Worm (Caenorhabditis elegans) whole organism, young adult: Measurements from ENCODE around the gene fipr-21.

Source experiments
- B0261.1 ChIP-seq: sonication (generic microtip); optimal IDR thresholded peaks from 2 replicates; lab custom pipeline; 2016; ENCODE audit warnings: mild to moderate bottlenecking, missing genetic modification characterization, moderate library complexity, missing compliant biosample characterization
- B0336.3 ChIP-seq: fragments of 200-800 bp; sonication (Bioruptor generic); IDR thresholded peaks from 2 replicates; pipeline ENCODE4 v1.3.6; 2022; ENCODE audit warnings: missing genetic modification characterization, missing compliant biosample characterization
- F33H1.4 ChIP-seq: fragments of 200-800 bp; sonication (Bioruptor generic); IDR thresholded peaks from 2 replicates; pipeline ENCODE4 v1.3.6; 2022; ENCODE audit warnings: missing genetic modification reagents, missing genetic modification characterization, missing compliant biosample characterization
- F37B4.10 ChIP-seq: fragments of 200-800 bp; sonication (Bioruptor generic); IDR thresholded peaks from 2 replicates; pipeline ENCODE4 v1.3.6; 2022; ENCODE audit warnings: missing genetic modification characterization, missing compliant biosample characterization
- F52B5.7 ChIP-seq: sonication (generic microtip); optimal IDR thresholded peaks from 2 replicates; lab custom pipeline; 2016; ENCODE audit warnings: mild to moderate bottlenecking, missing genetic modification characterization, missing compliant biosample characterization
- F57C9.4 ChIP-seq: sonication (generic microtip); optimal IDR thresholded peaks from 2 replicates; lab custom pipeline; 2017; ENCODE audit warnings: mild to moderate bottlenecking, missing genetic modification characterization, missing compliant biosample characterization
- Y95B8A.8 ChIP-seq: fragments of 200-800 bp; sonication (Bioruptor generic); IDR thresholded peaks from 2 replicates; pipeline ENCODE4 v1.3.6; 2022; ENCODE audit warnings: missing genetic modification reagents, missing genetic modification characterization, missing compliant biosample characterization
- aptf-2 ChIP-seq: fragments of 200-800 bp; sonication (Bioruptor generic); conservative IDR thresholded peaks from 2 replicates; pipeline ENCODE4 v1.3.6; 2022; ENCODE audit warnings: missing genetic modification reagents, missing genetic modification characterization, missing compliant biosample characterization
- attf-3 ChIP-seq: fragments of 200-800 bp; sonication (Bioruptor generic); conservative IDR thresholded peaks from 2 replicates; pipeline ENCODE4 v1.3.6; 2022; ENCODE audit warnings: missing genetic modification reagents, missing genetic modification characterization, missing compliant biosample characterization
- attf-5 ChIP-seq: fragments of 200-800 bp; sonication (Bioruptor generic); optimal IDR thresholded peaks from 2 replicates; lab custom pipeline; 2018; ENCODE audit warnings: mild to moderate bottlenecking, missing genetic modification characterization, missing compliant biosample characterization
- attf-6 ChIP-seq: fragments of 200-800 bp; sonication (Bioruptor generic); IDR thresholded peaks from 2 replicates; pipeline ENCODE4 v1.3.6; 2022; ENCODE audit warnings: missing genetic modification reagents, missing genetic modification characterization, missing compliant biosample characterization
- bed-1 ChIP-seq: fragments of 200-800 bp; sonication (Bioruptor generic); IDR thresholded peaks from 2 replicates; pipeline ENCODE4 v1.3.6; 2022; ENCODE audit warnings: missing genetic modification reagents, missing genetic modification characterization, missing compliant biosample characterization
- bed-2 ChIP-seq: fragments of 200-800 bp; sonication (Bioruptor generic); IDR thresholded peaks from 2 replicates; pipeline ENCODE4 v1.3.6; 2022; ENCODE audit warnings: missing genetic modification reagents, missing genetic modification characterization, missing compliant biosample characterization
- ceh-100 ChIP-seq: fragments of 200-800 bp; sonication (Bioruptor generic); IDR thresholded peaks from 2 replicates; pipeline ENCODE4 v1.3.6; 2022; ENCODE audit warnings: missing genetic modification reagents, missing genetic modification characterization, missing compliant biosample characterization
- chd-7 ChIP-seq: sonication (generic microtip); optimal IDR thresholded peaks from 2 replicates; lab custom pipeline; 2016; ENCODE audit warnings: mild to moderate bottlenecking, missing genetic modification characterization, moderate library complexity, missing compliant biosample characterization
- dpff-1 ChIP-seq: sonication (generic microtip); optimal IDR thresholded peaks from 2 replicates; lab custom pipeline; 2017; ENCODE audit warnings: mild to moderate bottlenecking, missing genetic modification characterization, missing compliant biosample characterization
- egl-44 ChIP-seq: fragments of 200-800 bp; sonication (Bioruptor generic); IDR thresholded peaks from 2 replicates; pipeline ENCODE4 v1.3.6; 2022; ENCODE audit warnings: missing genetic modification reagents, missing genetic modification characterization, missing compliant biosample characterization
- fkh-3 ChIP-seq: sonication (generic microtip); optimal IDR thresholded peaks from 2 replicates; lab custom pipeline; 2016; ENCODE audit warnings: mild to moderate bottlenecking, missing genetic modification characterization, missing compliant biosample characterization
- gei-17 ChIP-seq: fragments of 200-800 bp; sonication (Bioruptor generic); optimal IDR thresholded peaks from 2 replicates; lab custom pipeline; 2018; ENCODE audit warnings: mild to moderate bottlenecking, missing genetic modification characterization, missing compliant biosample characterization
- him-1 ChIP-seq: sonication (generic microtip); optimal IDR thresholded peaks from 2 replicates; lab custom pipeline; 2016; ENCODE audit warnings: missing genotype, missing genetic modification reagents, missing genetic modification characterization, missing compliant biosample characterization
- hmg-1.2 ChIP-seq: fragments of 200-800 bp; sonication (Bioruptor generic); IDR thresholded peaks from 2 replicates; pipeline ENCODE4 v1.3.6; 2022; ENCODE audit warnings: missing genetic modification reagents, missing genetic modification characterization, missing compliant biosample characterization
- hmg-20 ChIP-seq: fragments of 200-800 bp; sonication (Bioruptor generic); IDR thresholded peaks from 2 replicates; pipeline ENCODE4 v1.3.6; 2022; ENCODE audit warnings: missing genetic modification reagents, missing genetic modification characterization, missing compliant biosample characterization
- hrde-1 ChIP-seq: sonication (generic microtip); optimal IDR thresholded peaks from 2 replicates; lab custom pipeline; 2016; ENCODE audit warnings: missing genetic modification characterization, mild to moderate bottlenecking, missing compliant biosample characterization, moderate library complexity, missing genotype, missing genetic modification reagents, borderline replicate concordance
- hsf-1 ChIP-seq: fragments of 200-800 bp; sonication (Bioruptor generic); IDR thresholded peaks from 2 replicates; pipeline ENCODE4 v1.3.6; 2022; ENCODE audit warnings: missing genetic modification reagents, missing genetic modification characterization, missing compliant biosample characterization
- lag-1 ChIP-seq: fragments of 200-800 bp; sonication (Bioruptor generic); IDR thresholded peaks from 2 replicates; pipeline ENCODE4 v1.3.6; 2022; ENCODE audit warnings: missing genetic modification reagents, missing genetic modification characterization, missing compliant biosample characterization
- let-607 ChIP-seq, 2 experiments: fragments of 200-800 bp in 1 of 2; sonication (Bioruptor generic) in 1 of 2; sonication (generic microtip) in 1 of 2; optimal IDR thresholded peaks; 2 replicates each; lab custom pipeline; 2016 to 2018; ENCODE audit warnings: mild to moderate bottlenecking in 2 of 2, missing compliant biosample characterization in 2 of 2, missing genetic modification characterization in 2 of 2, moderate library complexity in 2 of 2, missing genotype in 1 of 2
- lin-54 ChIP-seq: fragments of 200-800 bp; sonication (Bioruptor generic); optimal IDR thresholded peaks from 2 replicates; lab custom pipeline; 2018; ENCODE audit warnings: mild to moderate bottlenecking, missing genetic modification characterization, missing compliant biosample characterization
- lir-1 ChIP-seq: fragments of 200-800 bp; sonication (Bioruptor generic); conservative IDR thresholded peaks from 2 replicates; pipeline ENCODE4 v1.3.6; 2022; ENCODE audit warnings: missing genetic modification reagents, missing genetic modification characterization, missing compliant biosample characterization
- madf-3 ChIP-seq: fragments of 200-800 bp; sonication (Bioruptor generic); IDR thresholded peaks from 2 replicates; pipeline ENCODE4 v1.3.6; 2022; ENCODE audit warnings: missing genetic modification reagents, missing genetic modification characterization, missing compliant biosample characterization
- mes-4 ChIP-seq: sonication (generic microtip); optimal IDR thresholded peaks from 2 replicates; lab custom pipeline; 2016; ENCODE audit warnings: missing genotype, missing genetic modification characterization, missing compliant biosample characterization
- nhr-120 ChIP-seq: fragments of 200-800 bp; sonication (Bioruptor generic); IDR thresholded peaks from 2 replicates; pipeline ENCODE4 v1.3.6; 2022; ENCODE audit warnings: missing genetic modification characterization, missing compliant biosample characterization
- nhr-27 ChIP-seq: fragments of 200-800 bp; sonication (Bioruptor generic); optimal IDR thresholded peaks from 2 replicates; lab custom pipeline; 2018; ENCODE audit warnings: mild to moderate bottlenecking, missing genetic modification characterization, moderate library complexity, missing compliant biosample characterization
- nhr-80 ChIP-seq: sonication (generic microtip); optimal IDR thresholded peaks from 2 replicates; lab custom pipeline; 2016; ENCODE audit warnings: missing genetic modification characterization, missing compliant biosample characterization
- pbrm-1 ChIP-seq: fragments of 200-800 bp; sonication (Bioruptor generic); IDR thresholded peaks from 2 replicates; pipeline ENCODE4 v1.3.6; 2022; ENCODE audit warnings: missing genetic modification reagents, missing genetic modification characterization, missing compliant biosample characterization
- rpc-1 ChIP-seq, 2 experiments: fragments of 150-350 bp in 1 of 2; sonication (generic microtip) in 1 of 2; optimal IDR thresholded peaks; 2 replicates each; lab custom pipeline; 2014 to 2018; ENCODE audit warnings: missing biosample characterization in 1 of 2, missing genetic modification characterization in 1 of 2, missing genetic modification reagents in 1 of 2, missing genotype in 1 of 2
- sea-2 ChIP-seq: fragments of 200-800 bp; sonication (Bioruptor generic); IDR thresholded peaks from 2 replicates; pipeline ENCODE4 v1.3.6; 2022; ENCODE audit warnings: missing genetic modification characterization, missing compliant biosample characterization
- sptf-2 ChIP-seq: fragments of 200-800 bp; sonication (Bioruptor generic); optimal IDR thresholded peaks from 2 replicates; lab custom pipeline; 2018; ENCODE audit warnings: mild to moderate bottlenecking, missing genetic modification characterization, missing compliant biosample characterization
- tbx-9 ChIP-seq: sonication (generic microtip); optimal IDR thresholded peaks from 2 replicates; lab custom pipeline; 2016; ENCODE audit warnings: borderline replicate concordance, missing genetic modification characterization, inconsistent platforms, missing compliant biosample characterization
- unc-62 ChIP-seq: fragments of 150-350 bp; optimal IDR thresholded peaks from 2 replicates; lab custom pipeline; 2014; ENCODE audit warnings: missing biosample characterization, missing genetic modification reagents, missing genetic modification characterization
- ztf-22 ChIP-seq: fragments of 200-800 bp; sonication (Bioruptor generic); optimal IDR thresholded peaks from 2 replicates; lab custom pipeline; 2018; ENCODE audit warnings: mild to moderate bottlenecking, missing genetic modification characterization, moderate library complexity, missing compliant biosample characterization

fipr-21 gene

ce11 chrX:10273392-10273791 is 30.9 kb upstream of the fipr-21 start, which contains the start of gene F41E7.2 (continued):
- no peak for TF ChIP-seq hmg-1.2 (GFP tag; lab: Robert Waterston, UW)
- TF ChIP-seq lag-1 (GFP tag; lab: Robert Waterston, UW) = no peak
- no peak for TF ChIP-seq lin-54 (GFP tag; lab: Kevin White, UChicago)
- no peak for TF ChIP-seq hrde-1 (tag; lab: Kevin White, UChicago)

- TF ChIP-seq nhr-80 (tag; lab: Kevin White, UChicago) (no peak), hsf-1 (no peak), F33H1.4 (no peak), pbrm-1 (GFP tag; lab: Robert Waterston, UW) (no peak), ceh-100 (GFP tag; lab: Robert Waterston, UW) (no peak), B0336.3 (GFP tag; lab: Robert Waterston, UW) (no peak), let-607 (tag; optimal IDR thresholded peaks at IDR 0.05; lab: Kevin White, UChicago) (no peak), gei-17 (GFP tag; lab: Kevin White, UChicago) (no peak), F37B4.10 (no peak), mes-4 (tag; lab: Kevin White, UChicago) (no peak), nhr-120 (no peak), F57C9.4 (tag; lab: Kevin White, UChicago) (no peak), bed-1 (no peak), fkh-3 (tag; lab: Kevin White, UChicago) (no peak), chd-7 (no peak), Y95B8A.8 (GFP tag; lab: Robert Waterston, UW) (no peak), rpc-1 (optimal IDR thresholded peaks at IDR 0.05; lab: Kevin White, UChicago) (no peak), rpc-1 (tag; optimal IDR thresholded peaks at IDR 0.05; lab: Kevin White, UChicago) (no peak), attf-5 (GFP tag; lab: Kevin White, UChicago) (no peak)
These were observed 29.9 kb upstream of the fipr-21 start for ce11 chrX:10274470-10274869.

- TF ChIP-seq him-1 (tag; lab: Kevin White, UChicago) (no peak), bed-2 (no peak), mes-4 (tag; lab: Kevin White, UChicago) (no peak), sea-2 (GFP tag; lab: Robert Waterston, UW) (no peak), attf-3 (GFP tag; lab: Robert Waterston, UW) (no peak)
These were observed 27.2 kb upstream of the fipr-21 start for ce11 chrX:10277118-10277517.

ce11 chrX:10279299-10279698 is 25.0 kb upstream of the fipr-21 start, which contains the start of gene slc-9B.1:
slc-9B.1 (plus strand) TSS chrX:10279599.
- TF ChIP-seq lir-1 (GFP tag; lab: Robert Waterston, UW) = no peak
- TF ChIP-seq fkh-3 (tag; lab: Kevin White, UChicago) = no peak
- TF ChIP-seq madf-3 (GFP tag; lab: Robert Waterston, UW) = no peak
- TF ChIP-seq egl-44 = no peak

- TF ChIP-seq pbrm-1 (GFP tag; lab: Robert Waterston, UW) (no peak), F52B5.7 (tag; lab: Kevin White, UChicago) (no peak), attf-3 (GFP tag; lab: Robert Waterston, UW) (no peak), nhr-120 (no peak), sptf-2 (GFP tag; lab: Kevin White, UChicago) (no peak), hmg-20 (GFP tag; lab: Robert Waterston, UW) (no peak), dpff-1 (tag; lab: Kevin White, UChicago) (no peak), madf-3 (GFP tag; lab: Robert Waterston, UW) (no peak), tbx-9 (tag; lab: Kevin White, UChicago) (no peak), egl-44 (no peak), unc-62 (GFP tag; lab: Kevin White, UChicago) (no peak), lir-1 (GFP tag; lab: Robert Waterston, UW) (no peak), aptf-2 (GFP tag; lab: Robert Waterston, UW) (no peak), ztf-22 (no peak), attf-5 (GFP tag; lab: Kevin White, UChicago) (no peak), nhr-27 (tag; lab: Kevin White, UChicago) (no peak), attf-6 (GFP tag; lab: Robert Waterston, UW) (no peak), B0261.1 (tag; lab: Kevin White, UChicago) (no peak)
These were observed 18.7 kb upstream of the fipr-21 start, which contains the start of gene npr-6 for ce11 chrX:10285634-10286033. npr-6 (minus strand) TSS chrX:10285734.
